Fruit fly (Drosophila melanogaster): ENCODE results near the gene Hmgcr.
A peak's percentile ranks its signal among the peaks of the same experiment; 100 is the strongest.

Hmgcr gene

dm6 chr3R:23763015-23763414 lies 29.9 kb downstream of the Hmgcr start, which contains the start of gene udt (continued):
- TF ChIP-seq pzg (GFP tag; optimal IDR thresholded peaks at IDR 0.05) (peak; percentile 42), C15 (GFP tag; IDR thresholded peaks at IDR 0.05) (no peak), CG14710 (tag; optimal IDR thresholded peaks at IDR 0.05) (peak; percentile 26), oc (tag; optimal IDR thresholded peaks at IDR 0.05) (peak; percentile 51), BEAF-32 (GFP tag; optimal IDR thresholded peaks at IDR 0.05) (peak; percentile 20), MESR4 (GFP tag; optimal IDR thresholded peaks at IDR 0.05) (peak; percentile 64), CG7928 (GFP tag; optimal IDR thresholded peaks at IDR 0.05) (no peak), CG2116 (GFP tag; optimal IDR thresholded peaks at IDR 0.05) (peak; percentile 19), Bgb (GFP tag; IDR thresholded peaks at IDR 0.05; ENCODE audit: partially characterized antibody) (peak; percentile 8; the same call in 1 of the 2 replicates), tna (GFP tag; IDR thresholded peaks at IDR 0.05; ENCODE audit: partially characterized antibody) (0 out of 2 replicates have a peak, but pooled peaks have one; percentile 10), sens (GFP tag) (peak; percentile 80), CG11560 (tag; IDR thresholded peaks at IDR 0.05) (no peak), CG13424 (tag; optimal IDR thresholded peaks at IDR 0.05) (no peak), bbx (GFP tag; IDR thresholded peaks at IDR 0.05; ENCODE audit: partially characterized antibody) (peak; percentile 20; the same call in 1 of the 2 replicates), CG1647 (GFP tag; optimal IDR thresholded peaks at IDR 0.05) (peak; percentile 24), bowl (GFP tag; IDR thresholded peaks at IDR 0.05) (no peak), Abd-B (GFP tag; optimal IDR thresholded peaks at IDR 0.05) (peak; percentile 46), pita (GFP tag; optimal IDR thresholded peaks at IDR 0.05) (no peak), rib (GFP tag; IDR thresholded peaks at IDR 0.05) (peak; percentile 34; the same call in 1 of the 2 replicates), CG6791 (GFP tag; IDR thresholded peaks at IDR 0.05; ENCODE audit: partially characterized antibody) (0 out of 3 replicates have a peak, but pooled peaks have one; percentile 42), Camta (GFP tag; optimal IDR thresholded peaks at IDR 0.05) (peak; percentile 35), CG11398 (GFP tag; optimal IDR thresholded peaks at IDR 0.05) (no peak), dpn (GFP tag; optimal IDR thresholded peaks at IDR 0.05) (peak in 1 of 2 experiments; percentile 13), E2f2 (GFP tag; IDR thresholded peaks at IDR 0.05) (peak; percentile 42), CG43689 (GFP tag; IDR thresholded peaks at IDR 0.05) (no peak), lab (GFP tag; optimal IDR thresholded peaks at IDR 0.05) (peak; percentile 29), luna (GFP tag; optimal IDR thresholded peaks at IDR 0.05) (peak; percentile 4), Dip2 (GFP tag; IDR thresholded peaks at IDR 0.05) (no peak), phol (tag; optimal IDR thresholded peaks at IDR 0.05) (peak; percentile 20), CG2712 (tag; optimal IDR thresholded peaks at IDR 0.05) (peak; percentile 13), stwl (tag; optimal IDR thresholded peaks at IDR 0.05) (peak; percentile 86), Rfx (GFP tag; IDR thresholded peaks at IDR 0.05) (peak; percentile 47; the same call in 1 of the 2 replicates), Ets97D (GFP tag; optimal IDR thresholded peaks at IDR 0.05) (peak; percentile 6), CG13624 (GFP tag; optimal IDR thresholded peaks at IDR 0.05) (peak; percentile 4), h (optimal IDR thresholded peaks at IDR 0.05) (no peak), CG4820 (GFP tag; optimal IDR thresholded peaks at IDR 0.05) (peak; percentile 18), B-H2 (GFP tag; optimal IDR thresholded peaks at IDR 0.05) (peak; percentile 23), CG10654 (GFP tag; optimal IDR thresholded peaks at IDR 0.05) (peak; percentile 6), CG11247 (GFP tag; IDR thresholded peaks at IDR 0.05) (0 out of 2 replicates have a peak, but pooled peaks have one; percentile 22), CG10267 (tag; optimal IDR thresholded peaks at IDR 0.05) (peak; percentile 94), ara (GFP tag; IDR thresholded peaks at IDR 0.05) (peak; percentile 38; the same call in 1 of the 2 replicates), CG4617 (GFP tag; optimal IDR thresholded peaks at IDR 0.05; ENCODE audit: borderline replicate concordance) (peak; percentile 58), trem (tag; optimal IDR thresholded peaks at IDR 0.05) (peak; percentile 35)
